Fruit fly (Drosophila melanogaster): Measurements from ENCODE around the gene CG34277.
A peak's percentile ranks its signal among the peaks of the same experiment; 100 is the strongest.

Gene CG34277

dm6 chr3R:5320672-5321071, 48.7 kb upstream of the CG34277 start (continued):
- TF ChIP-seq Dp (GFP tag; optimal IDR thresholded peaks at IDR 0.05) (no peak), CG12236 (GFP tag; optimal IDR thresholded peaks at IDR 0.05) (no peak), Elba2 (GFP tag; optimal IDR thresholded peaks at IDR 0.05) (no peak), CG1603 (tag; optimal IDR thresholded peaks at IDR 0.05) (peak; percentile 32), btn (GFP tag; optimal IDR thresholded peaks at IDR 0.05) (no peak), CG6272 (GFP tag; IDR thresholded peaks at IDR 0.05) (no peak), CG15269 (tag; optimal IDR thresholded peaks at IDR 0.05) (peak; percentile 9), lov (optimal IDR thresholded peaks at IDR 0.05) (no peak), lov (GFP tag; IDR thresholded peaks at IDR 0.05) (0 out of 3 replicates have a peak, but pooled peaks have one; percentile 57), CG1024 (GFP tag; IDR thresholded peaks at IDR 0.05) (no peak), mirr (GFP tag; optimal IDR thresholded peaks at IDR 0.05) (peak; percentile 4), BtbVII (GFP tag; optimal IDR thresholded peaks at IDR 0.05) (peak; percentile 41), CG1832 (GFP tag; optimal IDR thresholded peaks at IDR 0.05) (no peak), Asciz (GFP tag; optimal IDR thresholded peaks at IDR 0.05) (no peak), jumu (GFP tag; optimal IDR thresholded peaks at IDR 0.05) (no peak), CG7839 (tag; optimal IDR thresholded peaks at IDR 0.05) (no peak), Hmr (GFP tag; optimal IDR thresholded peaks at IDR 0.05) (peak; percentile 23), al (GFP tag; IDR thresholded peaks at IDR 0.05) (no peak), CG7928 (GFP tag; optimal IDR thresholded peaks at IDR 0.05) (no peak), Mrtf (GFP tag; IDR thresholded peaks at IDR 0.05) (no peak), CG15601 (tag; optimal IDR thresholded peaks at IDR 0.05) (no peak), knrl (GFP tag; IDR thresholded peaks at IDR 0.05; ENCODE audit: partially characterized antibody) (no peak), pros (GFP tag; optimal IDR thresholded peaks at IDR 0.05) (no peak), sc (optimal IDR thresholded peaks at IDR 0.05) (no peak), sc (GFP tag; optimal IDR thresholded peaks at IDR 0.05) (no peak), CG18262 (tag; optimal IDR thresholded peaks at IDR 0.05) (peak; percentile 8), CG2202 (tag; optimal IDR thresholded peaks at IDR 0.05) (peak; percentile 22), H2.0 (GFP tag; IDR thresholded peaks at IDR 0.05) (no peak), Bgb (GFP tag; IDR thresholded peaks at IDR 0.05; ENCODE audit: partially characterized antibody) (no peak), corto (GFP tag; optimal IDR thresholded peaks at IDR 0.05) (no peak), CG4707 (GFP tag; optimal IDR thresholded peaks at IDR 0.05) (peak; percentile 24), Fer1 (GFP tag; optimal IDR thresholded peaks at IDR 0.05) (peak; percentile 20), Oli (tag; optimal IDR thresholded peaks at IDR 0.05) (no peak), Sox102F (GFP tag; optimal IDR thresholded peaks at IDR 0.05) (no peak), lbe (GFP tag; optimal IDR thresholded peaks at IDR 0.05) (no peak), CG6813 (GFP tag; optimal IDR thresholded peaks at IDR 0.05) (peak; percentile 55), GATAe (GFP tag; conservative IDR thresholded peaks at IDR 0.05) (no peak), CG8290 (GFP tag; optimal IDR thresholded peaks at IDR 0.05) (no peak), CG8290 (tag; optimal IDR thresholded peaks at IDR 0.05) (peak in 1 of 2 experiments; percentile 30), otp (GFP tag; IDR thresholded peaks at IDR 0.05) (0 out of 3 replicates have a peak, but pooled peaks have one; percentile 11), CG7786 (GFP tag; optimal IDR thresholded peaks at IDR 0.05) (no peak), gce (GFP tag; IDR thresholded peaks at IDR 0.05) (no peak), zen (tag; optimal IDR thresholded peaks at IDR 0.05) (peak; percentile 46), CG16813 (GFP tag; IDR thresholded peaks at IDR 0.05; ENCODE audit: partially characterized antibody) (no peak), sens (GFP tag) (peak; percentile 76), CG2678 (tag; optimal IDR thresholded peaks at IDR 0.05) (peak; percentile 16), chif (GFP tag; optimal IDR thresholded peaks at IDR 0.05) (no peak), CG4360 (GFP tag; IDR thresholded peaks at IDR 0.05) (no peak), Blimp-1 (GFP tag; optimal IDR thresholded peaks at IDR 0.05) (peak; percentile 19), fu2 (GFP tag; optimal IDR thresholded peaks at IDR 0.05) (no peak), caup (GFP tag; optimal IDR thresholded peaks at IDR 0.05; ENCODE audit: severe bottlenecking) (peak; percentile 5)
